Fruit fly (Drosophila melanogaster) whole organism, embryonic: ENCODE data around the gene Kah.

Experiments used
- Adf1 ChIP-seq: fragments of 200-800 bp; sonication (Bioruptor generic); IDR thresholded peaks from 2 replicates; pipeline ENCODE4 v1.3.6; 2022; ENCODE audit warnings: missing biosample characterization, missing genetic modification characterization
- Atf6 ChIP-seq: fragments of 200-800 bp; sonication (Bioruptor generic); IDR thresholded peaks from 2 replicates; pipeline ENCODE4 v1.3.6; 2022; ENCODE audit warnings: missing biosample characterization, missing genetic modification characterization
- CG10462 ChIP-seq: fragments of 200-800 bp; sonication (Bioruptor generic); optimal IDR thresholded peaks from 2 replicates; lab custom pipeline; 2016; ENCODE audit warnings: missing biosample characterization, missing genetic modification characterization
- CG12659 ChIP-seq: fragments of 200-800 bp; sonication (Bioruptor generic); optimal IDR thresholded peaks from 3 replicates; lab custom pipeline; 2017; ENCODE audit warnings: mild to moderate bottlenecking, missing biosample characterization, missing genetic modification reagents, missing genetic modification characterization
- CG13775 ChIP-seq: fragments of 200-800 bp; sonication (Bioruptor generic); optimal IDR thresholded peaks from 3 replicates; lab custom pipeline; 2017; ENCODE audit warnings: missing biosample characterization, mild to moderate bottlenecking, missing genetic modification characterization
- CG14667 ChIP-seq: fragments of 200-800 bp; sonication (Bioruptor generic); IDR thresholded peaks from 2 replicates; pipeline ENCODE4 v1.3.6; 2022; ENCODE audit warnings: missing biosample characterization, missing genetic modification characterization
- CG15514 ChIP-seq: fragments of 200-800 bp; sonication (Bioruptor generic); optimal IDR thresholded peaks from 3 replicates; lab custom pipeline; 2017; ENCODE audit warnings: missing biosample characterization, missing genetic modification characterization, mild to moderate bottlenecking, moderate library complexity, missing genetic modification reagents
- CG18476 ChIP-seq: fragments of 200-800 bp; sonication (Bioruptor generic); optimal IDR thresholded peaks from 2 replicates; lab custom pipeline; 2016; ENCODE audit warnings: missing biosample characterization, mild to moderate bottlenecking, missing genetic modification characterization
- CG32772 ChIP-seq: fragments of 200-800 bp; sonication (Bioruptor generic); IDR thresholded peaks from 2 replicates; pipeline ENCODE4 v1.3.6; 2022; ENCODE audit warnings: missing biosample characterization, missing genetic modification characterization
- CG34224 ChIP-seq: fragments of 200-800 bp; sonication (Bioruptor generic); IDR thresholded peaks from 3 replicates; pipeline ENCODE4 v1.3.6; 2022; ENCODE audit warnings: missing biosample characterization, missing genetic modification characterization; ENCODE audit not compliant: partially characterized antibody
- CG5180 ChIP-seq: fragments of 200-800 bp; sonication (Bioruptor generic); optimal IDR thresholded peaks from 3 replicates; lab custom pipeline; 2017; ENCODE audit warnings: missing biosample characterization, missing genetic modification characterization, mild to moderate bottlenecking, moderate library complexity, missing genetic modification reagents
- CG6254 ChIP-seq: fragments of 200-800 bp; sonication (Bioruptor generic); optimal IDR thresholded peaks from 3 replicates; lab custom pipeline; 2017; ENCODE audit warnings: mild to moderate bottlenecking, missing biosample characterization, missing genetic modification reagents, missing genetic modification characterization
- CG6854 ChIP-seq: fragments of 200-800 bp; sonication (Bioruptor generic); optimal IDR thresholded peaks from 3 replicates; lab custom pipeline; 2017; ENCODE audit warnings: missing biosample characterization, mild to moderate bottlenecking, missing genetic modification characterization
- CG7271 ChIP-seq: fragments of 200-800 bp; sonication (Bioruptor generic); optimal IDR thresholded peaks from 2 replicates; lab custom pipeline; 2018; ENCODE audit warnings: missing biosample characterization, mild to moderate bottlenecking, missing genetic modification characterization, moderate library complexity
- CG7372 ChIP-seq: fragments of 200-800 bp; sonication (Bioruptor generic); IDR thresholded peaks from 2 replicates; pipeline ENCODE4 v1.3.6; 2022; ENCODE audit warnings: missing biosample characterization, missing genetic modification characterization
- CG7839 ChIP-seq: fragments of 200-800 bp; sonication (Bioruptor generic); optimal IDR thresholded peaks from 3 replicates; lab custom pipeline; 2018; ENCODE audit warnings: missing biosample characterization, mild to moderate bottlenecking, missing genetic modification characterization, moderate library complexity
- CG8765 ChIP-seq: fragments of 200-800 bp; sonication (Bioruptor generic); IDR thresholded peaks from 2 replicates; pipeline ENCODE4 v1.3.6; 2022; ENCODE audit warnings: missing biosample characterization, missing genetic modification characterization
- CG8924 ChIP-seq: fragments of 200-800 bp; optimal IDR thresholded peaks from 3 replicates; lab custom pipeline; 2019; ENCODE audit warnings: missing biosample characterization, mild to moderate bottlenecking, missing genetic modification characterization, moderate library complexity
- CG9215 ChIP-seq: fragments of 200-800 bp; sonication (Bioruptor generic); IDR thresholded peaks from 2 replicates; pipeline ENCODE4 v1.3.6; 2022; ENCODE audit warnings: missing biosample characterization, missing genetic modification characterization
- CHES-1-like ChIP-seq: fragments of 200-800 bp; sonication (Bioruptor generic); optimal IDR thresholded peaks from 2 replicates; lab custom pipeline; 2016; ENCODE audit warnings: missing biosample characterization, missing genetic modification characterization
- D19A ChIP-seq: fragments of 200-800 bp; optimal IDR thresholded peaks from 3 replicates; lab custom pipeline; 2019; ENCODE audit warnings: missing biosample characterization, mild to moderate bottlenecking, missing genetic modification characterization, moderate library complexity
- Deaf1 ChIP-seq: fragments of 200-800 bp; optimal IDR thresholded peaks from 3 replicates; lab custom pipeline; 2019; ENCODE audit warnings: missing biosample characterization, mild to moderate bottlenecking, missing genetic modification characterization, moderate library complexity
- Fer1 ChIP-seq: fragments of 200-800 bp; sonication (Bioruptor generic); optimal IDR thresholded peaks from 2 replicates; lab custom pipeline; 2017; ENCODE audit warnings: missing biosample characterization, mild to moderate bottlenecking, missing genetic modification characterization
- Fer3 ChIP-seq: fragments of 200-800 bp; sonication (Bioruptor generic); optimal IDR thresholded peaks from 2 replicates; lab custom pipeline; 2018; ENCODE audit warnings: missing biosample characterization, mild to moderate bottlenecking, missing genetic modification characterization, moderate library complexity
- Mrtf ChIP-seq: fragments of 200-800 bp; sonication (Bioruptor generic); IDR thresholded peaks from 3 replicates; pipeline ENCODE4 v1.3.6; 2022; ENCODE audit warnings: missing biosample characterization, missing genetic modification characterization
- Neu2 ChIP-seq: fragments of 200-800 bp; sonication (Bioruptor generic); optimal IDR thresholded peaks from 3 replicates; lab custom pipeline; 2016; ENCODE audit warnings: missing biosample characterization, missing genetic modification characterization, borderline replicate concordance
- NfI ChIP-seq: fragments of 200-800 bp; sonication (Bioruptor generic); optimal IDR thresholded peaks from 3 replicates; lab custom pipeline; 2018; ENCODE audit warnings: missing biosample characterization, mild to moderate bottlenecking, missing genetic modification characterization, moderate library complexity
- al ChIP-seq: fragments of 200-800 bp; sonication (Bioruptor generic); IDR thresholded peaks from 2 replicates; pipeline ENCODE4 v1.3.6; 2022; ENCODE audit warnings: missing biosample characterization, missing genetic modification characterization
- ara ChIP-seq: fragments of 200-800 bp; sonication (Bioruptor generic); IDR thresholded peaks from 2 replicates; pipeline ENCODE4 v1.3.6; 2022; ENCODE audit warnings: missing biosample characterization, missing genetic modification characterization
- ato ChIP-seq: fragments of 200-800 bp; sonication (Bioruptor generic); IDR thresholded peaks from 2 replicates; pipeline ENCODE4 v1.3.6; 2022; ENCODE audit warnings: missing biosample characterization, missing genetic modification characterization; ENCODE audit not compliant: partially characterized antibody
- bsh ChIP-seq, 2 experiments: fragments of 200-800 bp; sonication (Bioruptor generic); optimal IDR thresholded peaks; 2 replicates each; lab custom pipeline; 2017 to 2018; ENCODE audit warnings: mild to moderate bottlenecking in 2 of 2, missing biosample characterization in 2 of 2, missing genetic modification characterization in 2 of 2, moderate library complexity in 1 of 2
- cato ChIP-seq: fragments of 200-800 bp; sonication (Bioruptor generic); optimal IDR thresholded peaks from 2 replicates; lab custom pipeline; 2016; ENCODE audit warnings: missing biosample characterization, missing genetic modification characterization, borderline replicate concordance
- crc ChIP-seq: fragments of 200-800 bp; sonication (Bioruptor generic); optimal IDR thresholded peaks from 2 replicates; lab custom pipeline; 2016; ENCODE audit warnings: missing biosample characterization, missing genetic modification characterization
- crp ChIP-seq, 2 experiments: fragments of 200-800 bp; sonication (Bioruptor generic); optimal IDR thresholded peaks; 2 replicates in 1 of 2; 3 replicates in 1 of 2; lab custom pipeline; 2017; ENCODE audit warnings: missing biosample characterization in 2 of 2, missing genetic modification characterization in 2 of 2, mild to moderate bottlenecking in 1 of 2, moderate library complexity in 1 of 2
- dati ChIP-seq: fragments of 200-800 bp; sonication (Bioruptor generic); IDR thresholded peaks from 2 replicates; pipeline ENCODE4 v1.3.6; 2022; ENCODE audit warnings: missing biosample characterization, missing genetic modification characterization
- dimm ChIP-seq: fragments of 200-800 bp; sonication (Bioruptor generic); IDR thresholded peaks from 2 replicates; pipeline ENCODE4 v1.3.6; 2022; ENCODE audit warnings: missing biosample characterization, missing genetic modification characterization
- esg ChIP-seq: fragments of 200-800 bp; sonication (Bioruptor generic); conservative IDR thresholded peaks from 2 replicates; pipeline ENCODE4 v1.3.6; 2022; ENCODE audit warnings: missing biosample characterization, missing genetic modification characterization
- gem ChIP-seq: fragments of 200-800 bp; sonication (Bioruptor generic); optimal IDR thresholded peaks from 2 replicates; lab custom pipeline; 2019; ENCODE audit warnings: missing biosample characterization, mild to moderate bottlenecking, missing genetic modification characterization, moderate library complexity
- gt ChIP-seq: fragments of 200-800 bp; sonication (Bioruptor generic); IDR thresholded peaks from 2 replicates; pipeline ENCODE4 v1.3.6; 2022; ENCODE audit warnings: missing biosample characterization, missing genetic modification characterization
- klu ChIP-seq: fragments of 200-800 bp; sonication (Bioruptor generic); IDR thresholded peaks from 2 replicates; pipeline ENCODE4 v1.3.6; 2022; ENCODE audit warnings: missing biosample characterization, missing genetic modification characterization
- lola ChIP-seq, 3 experiments: fragments of >200 bp in 2 of 3; fragments of 200-800 bp in 1 of 3; sonication (Bioruptor generic) in 1 of 3; optimal IDR thresholded peaks; 2 replicates each; lab custom pipeline; 2017 to 2019; ENCODE audit warnings: missing biosample characterization in 3 of 3, missing genetic modification characterization in 3 of 3, mild to moderate bottlenecking in 1 of 3, moderate library complexity in 1 of 3
- run ChIP-seq: fragments of 200-800 bp; sonication (Bioruptor generic); optimal IDR thresholded peaks from 3 replicates; lab custom pipeline; 2018; ENCODE audit warnings: missing biosample characterization, mild to moderate bottlenecking, missing genetic modification characterization
- sens-2 ChIP-seq: fragments of 200-800 bp; sonication (Bioruptor generic); IDR thresholded peaks from 2 replicates; pipeline ENCODE4 v1.3.6; 2022; ENCODE audit warnings: missing biosample characterization, missing genetic modification characterization
- slou ChIP-seq: fragments of 200-800 bp; sonication (Bioruptor generic); optimal IDR thresholded peaks from 3 replicates; lab custom pipeline; 2016; ENCODE audit warnings: missing biosample characterization, missing genetic modification characterization
- slp2 ChIP-seq: fragments of 200-800 bp; sonication (Bioruptor generic); optimal IDR thresholded peaks from 2 replicates; lab custom pipeline; 2016; ENCODE audit warnings: missing biosample characterization, missing genetic modification characterization
- vnd ChIP-seq: fragments of 200-800 bp; sonication (Bioruptor generic); IDR thresholded peaks from 3 replicates; pipeline ENCODE4 v1.3.6; 2022; ENCODE audit warnings: missing biosample characterization, missing genetic modification characterization; ENCODE audit not compliant: partially characterized antibody
- wor ChIP-seq: fragments of 200-800 bp; sonication (Bioruptor generic); IDR thresholded peaks from 2 replicates; pipeline ENCODE4 v1.3.6; 2022; ENCODE audit warnings: missing biosample characterization, missing genetic modification characterization

Kah gene

DNA sequence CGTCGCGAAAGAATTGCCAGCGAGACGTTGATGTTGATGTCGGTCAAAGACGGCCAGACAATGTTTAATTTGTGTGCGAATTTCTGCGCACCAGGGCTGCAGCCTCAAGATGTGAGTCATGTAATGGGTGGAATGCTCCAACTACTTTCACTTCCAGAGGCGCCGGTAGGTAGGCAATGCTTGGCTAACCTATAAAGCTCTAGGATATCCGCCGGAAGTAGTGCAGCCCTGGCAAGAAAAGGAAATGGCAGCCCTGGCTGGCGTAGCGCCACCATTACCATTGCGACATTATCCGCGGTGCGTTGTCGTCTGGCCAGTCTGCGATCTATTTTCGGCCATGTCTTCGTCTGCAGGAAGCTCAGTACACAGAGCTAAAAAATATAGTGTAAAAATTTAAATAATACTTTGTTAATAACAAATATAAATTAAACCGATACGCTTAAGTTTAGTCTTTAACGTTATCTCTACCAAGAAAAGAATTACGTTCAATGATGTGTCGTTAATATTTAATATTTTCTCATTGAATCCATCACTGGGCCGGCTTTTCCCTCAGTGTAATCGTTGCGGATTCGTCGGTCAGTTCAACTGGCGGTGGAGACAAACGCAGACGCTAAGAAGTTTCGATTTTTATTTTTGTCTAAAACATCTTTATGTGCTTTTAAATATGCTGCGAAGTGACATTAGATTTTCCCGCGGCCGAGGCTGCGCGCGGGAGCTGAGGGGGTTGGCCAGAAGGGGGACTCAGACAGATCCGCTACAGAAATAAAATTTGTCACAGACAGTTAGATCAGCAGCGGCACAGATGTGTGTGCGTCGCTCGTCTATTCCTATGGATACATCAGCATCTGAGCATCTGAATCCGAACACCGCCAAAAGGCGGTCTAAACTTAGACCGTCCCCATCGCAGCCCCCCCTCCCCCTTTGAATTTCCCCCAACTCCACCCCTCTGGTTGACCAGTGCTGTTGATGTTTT, 22.9 kb upstream of the Kah start (continued):
- TF ChIP-seq CG7839 (tag; lab: Kevin White, UChicago) (peak; percentile 71), Deaf1 (tag; lab: Kevin White, UChicago) (no peak), CG18476 (GFP tag; lab: Kevin White, UChicago) (no peak), wor (GFP tag; lab: Robert Waterston, UW) (0 out of 2 replicates have a peak, but pooled peaks have one; percentile 18), CG7372 (GFP tag; lab: Robert Waterston, UW) (peak; percentile 69), al (GFP tag; lab: Robert Waterston, UW) (peak; percentile 69), Atf6 (GFP tag; lab: Robert Waterston, UW) (peak; percentile 77), CG8924 (tag; lab: Kevin White, UChicago) (peak; percentile 66), CG12659 (GFP tag; lab: Kevin White, UChicago) (peak; percentile 79), Neu2 (GFP tag; lab: Kevin White, UChicago) (no peak), D19A (tag; lab: Kevin White, UChicago) (peak; percentile 42), ato (no peak), CG34224 (no peak), CG13775 (GFP tag; lab: Kevin White, UChicago) (peak; percentile 71), Fer3 (tag; lab: Kevin White, UChicago) (peak; percentile 68), CG14667 (peak; percentile 63; the same call in 1 of the 2 replicates), ara (GFP tag; lab: Robert Waterston, UW) (0 out of 2 replicates have a peak, but pooled peaks have one; percentile 57), CG15514 (GFP tag; lab: Kevin White, UChicago) (peak; percentile 56), CG6254 (GFP tag; lab: Kevin White, UChicago) (no peak), vnd (GFP tag; lab: Robert Waterston, UW) (no peak), CG7271 (peak; percentile 40), gem (tag; lab: Kevin White, UChicago) (peak; percentile 60), sens-2 (GFP tag; lab: Robert Waterston, UW) (peak; percentile 47; the same call in 1 of the 2 replicates), crp (GFP tag; optimal IDR thresholded peaks at IDR 0.05; lab: Kevin White, UChicago) (peak in 1 of 2 experiments; percentile 24), NfI (GFP tag; lab: Kevin White, UChicago) (peak; percentile 76), slp2 (no peak), run (peak; percentile 14), CG8765 (GFP tag; lab: Robert Waterston, UW) (no peak), CG5180 (GFP tag; lab: Kevin White, UChicago) (peak; percentile 60), gt (peak; percentile 47; the same call in 1 of the 2 replicates), CHES-1-like (peak; percentile 39), bsh (GFP tag; optimal IDR thresholded peaks at IDR 0.05; lab: Kevin White, UChicago) (peak; percentile 40 to 66), CG6854 (GFP tag; lab: Kevin White, UChicago) (peak; percentile 62), klu (GFP tag; lab: Robert Waterston, UW) (peak; percentile 55), Mrtf (GFP tag; lab: Robert Waterston, UW) (peak; percentile 75), CG10462 (GFP tag; lab: Kevin White, UChicago) (no peak), slou (GFP tag; lab: Kevin White, UChicago) (no peak), Fer1 (peak; percentile 74), cato (GFP tag; lab: Kevin White, UChicago) (peak; percentile 3), esg (peak; percentile 60; the same call in 1 of the 2 replicates), CG32772 (peak; percentile 79), Adf1 (no peak), lola (GFP tag; optimal IDR thresholded peaks at IDR 0.05; lab: Kevin White, UChicago) (peak in 1 of 3 experiments; percentile 8), CG9215 (GFP tag; lab: Robert Waterston, UW) (peak; percentile 74), crc (peak; percentile 3), dimm (peak; percentile 57), dati (GFP tag; lab: Robert Waterston, UW) (no peak)
